Fruit fly (Drosophila melanogaster): Measurements from ENCODE around the gene CG3061.

Gene CG3061

DNA sequence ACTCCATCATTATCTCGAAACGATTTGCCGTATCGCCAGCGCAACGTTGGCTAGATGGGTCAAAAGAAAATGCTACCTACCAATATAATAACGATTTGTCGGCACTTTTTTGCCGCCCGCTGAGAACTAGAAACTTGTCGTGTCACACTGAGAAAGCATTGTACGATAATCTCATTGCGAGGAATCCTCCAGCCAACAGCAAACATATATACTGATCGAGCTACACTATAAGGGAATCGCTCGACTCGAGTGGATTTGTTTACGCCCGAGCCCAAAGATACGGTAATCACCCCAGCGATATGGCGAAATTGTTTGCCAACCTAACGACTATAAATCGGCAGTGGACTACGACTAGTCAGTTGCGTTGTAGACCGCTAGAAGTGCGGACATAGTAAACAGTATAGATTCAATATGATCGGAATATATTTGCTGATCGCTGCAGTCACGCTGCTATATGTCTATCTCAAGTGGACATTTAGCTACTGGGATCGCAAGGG lies 3.2 kb upstream of the CG3061 start, which contains the start of gene Cyp6d5 (continued):
- TF ChIP-seq CG8290 (GFP tag; optimal IDR thresholded peaks at IDR 0.05) = no peak
- TF ChIP-seq CG8290 (tag; optimal IDR thresholded peaks at IDR 0.05) = peak in 1 of 2 experiments; percentile 46
- TF ChIP-seq CG12942 (GFP tag; optimal IDR thresholded peaks at IDR 0.05) = no peak
- TF ChIP-seq bab2 (GFP tag; optimal IDR thresholded peaks at IDR 0.05) = no peak
- no peak for TF ChIP-seq CG31224 (GFP tag; IDR thresholded peaks at IDR 0.05)
- no peak for TF ChIP-seq CG1024 (GFP tag; IDR thresholded peaks at IDR 0.05)
- TF ChIP-seq PHDP (tag; optimal IDR thresholded peaks at IDR 0.05) = peak; percentile 17
- no peak for TF ChIP-seq ci (GFP tag; IDR thresholded peaks at IDR 0.05)
- TF ChIP-seq fd3F (GFP tag; optimal IDR thresholded peaks at IDR 0.05) = no peak
- TF ChIP-seq Oli (tag; optimal IDR thresholded peaks at IDR 0.05) = no peak
- no peak for TF ChIP-seq sna (GFP tag; IDR thresholded peaks at IDR 0.05; ENCODE audit: partially characterized antibody)
- TF ChIP-seq Camta (GFP tag; optimal IDR thresholded peaks at IDR 0.05) = no peak
- TF ChIP-seq sr (GFP tag; IDR thresholded peaks at IDR 0.05) = no peak
- TF ChIP-seq TFAM (GFP tag; optimal IDR thresholded peaks at IDR 0.05) = no peak
- TF ChIP-seq CoRest (tag; optimal IDR thresholded peaks at IDR 0.05) = no peak
- peak; percentile 31 for TF ChIP-seq B-H2 (GFP tag; optimal IDR thresholded peaks at IDR 0.05)
- no peak for TF ChIP-seq CG14965 (GFP tag; optimal IDR thresholded peaks at IDR 0.05; ENCODE audit: borderline replicate concordance)
- no peak for TF ChIP-seq CG2120 (GFP tag; optimal IDR thresholded peaks at IDR 0.05)
- TF ChIP-seq mirr (GFP tag; optimal IDR thresholded peaks at IDR 0.05) = peak; percentile 57
- no peak for TF ChIP-seq jing (GFP tag; optimal IDR thresholded peaks at IDR 0.05)
- no peak for TF ChIP-seq ro (GFP tag; IDR thresholded peaks at IDR 0.05)
- no peak for TF ChIP-seq lab (GFP tag; optimal IDR thresholded peaks at IDR 0.05)
- peak; percentile 25 for TF ChIP-seq CG13894 (tag; optimal IDR thresholded peaks at IDR 0.05)
- no peak for TF ChIP-seq CG6791 (GFP tag; IDR thresholded peaks at IDR 0.05; ENCODE audit: partially characterized antibody)
- TF ChIP-seq CG6765 (GFP tag; optimal IDR thresholded peaks at IDR 0.05) = no peak
- no peak for TF ChIP-seq CG8281 (tag; optimal IDR thresholded peaks at IDR 0.05)
- TF ChIP-seq usp (GFP tag; optimal IDR thresholded peaks at IDR 0.05) = no peak
- TF ChIP-seq Mrtf (GFP tag; IDR thresholded peaks at IDR 0.05) = no peak
- TF ChIP-seq CG15601 (tag; optimal IDR thresholded peaks at IDR 0.05) = peak; percentile 11
- TF ChIP-seq CG13296 (GFP tag; optimal IDR thresholded peaks at IDR 0.05) = no peak
- TF ChIP-seq CG3726 (GFP tag; IDR thresholded peaks at IDR 0.05) = no peak
- TF ChIP-seq sens (GFP tag) = peak; percentile 65
- TF ChIP-seq CG8765 (GFP tag; IDR thresholded peaks at IDR 0.05) = no peak
- TF ChIP-seq CG11456 (GFP tag; IDR thresholded peaks at IDR 0.05) = no peak
- TF ChIP-seq CG10543 (GFP tag; optimal IDR thresholded peaks at IDR 0.05) = peak; percentile 47
- no peak for TF ChIP-seq Vsx1 (GFP tag; optimal IDR thresholded peaks at IDR 0.05)
- TF ChIP-seq sug (tag; optimal IDR thresholded peaks at IDR 0.05) = peak; percentile 95
- TF ChIP-seq CHES-1-like (GFP tag; optimal IDR thresholded peaks at IDR 0.05) = no peak
- peak; percentile 32 for TF ChIP-seq CG1233 (GFP tag; optimal IDR thresholded peaks at IDR 0.05)
- no peak for TF ChIP-seq nom (GFP tag; optimal IDR thresholded peaks at IDR 0.05)
- no peak for TF ChIP-seq CG10267 (tag; optimal IDR thresholded peaks at IDR 0.05)
- TF ChIP-seq Rx (GFP tag; IDR thresholded peaks at IDR 0.05) = no peak
- no peak for TF ChIP-seq Gsc (GFP tag; IDR thresholded peaks at IDR 0.05)
- TF ChIP-seq abd-A (tag; optimal IDR thresholded peaks at IDR 0.05) = no peak
- no peak for TF ChIP-seq CG9727 (GFP tag; optimal IDR thresholded peaks at IDR 0.05)
- no peak for TF ChIP-seq CG4328 (GFP tag; optimal IDR thresholded peaks at IDR 0.05)
- no peak for TF ChIP-seq tin (GFP tag; optimal IDR thresholded peaks at IDR 0.05)
- no peak for TF ChIP-seq chinmo (GFP tag; IDR thresholded peaks at IDR 0.05; ENCODE audit: partially characterized antibody)
- no peak for TF ChIP-seq Dip3 (GFP tag; optimal IDR thresholded peaks at IDR 0.05)
- no peak for TF ChIP-seq tap (tag; optimal IDR thresholded peaks at IDR 0.05)
- TF ChIP-seq bcd (GFP tag; optimal IDR thresholded peaks at IDR 0.05) = no peak
- no peak for TF ChIP-seq Atf3 (GFP tag; optimal IDR thresholded peaks at IDR 0.05)
